Fruit fly (Drosophila melanogaster): ENCODE results near the gene CG13067.

dm6 chr3L:16221800-16222199, 49.3 kb upstream of the CG13067 start:
- TF ChIP-seq Myc (optimal IDR thresholded peaks at IDR 0.05), result no peak
- no peak for TF ChIP-seq psq (optimal IDR thresholded peaks at IDR 0.05)
- no peak for TF ChIP-seq h (optimal IDR thresholded peaks at IDR 0.05)

Data from Kc167 (cell line).